Worm (Caenorhabditis elegans) whole organism, L2 larva: Measurements from ENCODE around the gene T22F3.2.

Experiments
- aly-2 ChIP-seq: fragments of 150-350 bp; optimal IDR thresholded peaks from 2 replicates; lab custom pipeline; 2014; ENCODE audit warnings: missing biosample characterization, missing genetic modification characterization
- dmd-4 ChIP-seq: sonication (generic microtip); optimal IDR thresholded peaks from 2 replicates; lab custom pipeline; 2017; ENCODE audit warnings: missing biosample characterization, missing genetic modification characterization
- lsy-2 ChIP-seq, 2 experiments: fragments of 150-350 bp in 1 of 2; sonication (generic microtip) in 1 of 2; optimal IDR thresholded peaks; 2 replicates each; lab custom pipeline; 2014 to 2017; ENCODE audit warnings: missing biosample characterization in 2 of 2, missing genetic modification characterization in 2 of 2
- nhr-77 ChIP-seq: fragments of 150-350 bp; optimal IDR thresholded peaks from 2 replicates; lab custom pipeline; 2014; ENCODE audit warnings: missing biosample characterization, missing genetic modification characterization
- skn-1 ChIP-seq: sonication (generic microtip); optimal IDR thresholded peaks from 2 replicates; lab custom pipeline; 2017; ENCODE audit warnings: missing biosample characterization, missing genetic modification characterization
- unc-39 ChIP-seq: fragments of 150-350 bp; optimal IDR thresholded peaks from 2 replicates; lab custom pipeline; 2014; ENCODE audit warnings: missing biosample characterization, missing genetic modification characterization

- TF ChIP-seq nhr-77 (tag; lab: Kevin White, UChicago): no peak
- TF ChIP-seq lsy-2 (tag; optimal IDR thresholded peaks at IDR 0.05; lab: Kevin White, UChicago): peak in 1 of 2 experiments; percentile 81
- TF ChIP-seq unc-39 (tag; lab: Kevin White, UChicago): no peak
- TF ChIP-seq dmd-4 (tag; lab: Kevin White, UChicago): no peak
- no peak for TF ChIP-seq skn-1 (tag; lab: Kevin White, UChicago)
- no peak for TF ChIP-seq aly-2 (tag; lab: Kevin White, UChicago)
These were observed 7.6 kb upstream of the T22F3.2 start, which contains the start of gene pygl-1 for ce11 chrV:3578813-3579212.
